Fruit fly (Drosophila melanogaster): ENCODE results near the gene Cpr76Bc.

dm6 chr3L:19500698-19501097, 20.0 kb upstream of the Cpr76Bc start, which contains the start of gene CG9451:
- TF ChIP-seq ovo (GFP tag; optimal IDR thresholded peaks at IDR 0.05): no peak
- TF ChIP-seq pad (GFP tag; optimal IDR thresholded peaks at IDR 0.05): no peak
- TF ChIP-seq CG1620 (GFP tag; optimal IDR thresholded peaks at IDR 0.05): no peak
- no peak for TF ChIP-seq Clk (GFP tag; optimal IDR thresholded peaks at IDR 0.05)
- TF ChIP-seq bab1 (GFP tag; optimal IDR thresholded peaks at IDR 0.05): no peak
- no peak for TF ChIP-seq CG7045 (GFP tag; optimal IDR thresholded peaks at IDR 0.05)
- no peak for TF ChIP-seq Hr96 (GFP tag; optimal IDR thresholded peaks at IDR 0.05)
- no peak for TF ChIP-seq toe (GFP tag; optimal IDR thresholded peaks at IDR 0.05)
